Worm (Caenorhabditis elegans) whole organism, L4 larva: Measurements from ENCODE around the gene srd-15.

ENCODE experiments used
- F26F4.8 ChIP-seq: fragments of 200-800 bp; sonication (Bioruptor generic); conservative IDR thresholded peaks from 2 replicates; pipeline ENCODE4 v1.3.6; 2022; ENCODE audit warnings: missing genetic modification characterization, missing compliant biosample characterization
- F44E2.7 ChIP-seq: fragments of 200-800 bp; sonication (Bioruptor generic); IDR thresholded peaks from 2 replicates; pipeline ENCODE4 v2.1.2; 2022; ENCODE audit warnings: missing genetic modification characterization, missing compliant biosample characterization
- F49E8.2 ChIP-seq: sonication (generic microtip); optimal IDR thresholded peaks from 2 replicates; lab custom pipeline; 2016; ENCODE audit warnings: missing compliant biosample characterization, mild to moderate bottlenecking, missing genetic modification characterization, borderline replicate concordance
- ZK337.2 ChIP-seq: fragments of 200-800 bp; sonication (Bioruptor generic); IDR thresholded peaks from 2 replicates; pipeline ENCODE4 v1.3.6; 2022; ENCODE audit warnings: missing genetic modification reagents, missing genetic modification characterization, missing compliant biosample characterization
- ZK546.5 ChIP-seq, 2 experiments: sonication (generic microtip); optimal IDR thresholded peaks; 2 replicates each; lab custom pipeline; 2017; ENCODE audit warnings: missing biosample characterization in 2 of 2, missing genetic modification characterization in 2 of 2
- ceh-28 ChIP-seq: fragments of 150-350 bp; optimal IDR thresholded peaks from 2 replicates; lab custom pipeline; 2014; ENCODE audit warnings: missing biosample characterization, missing genetic modification reagents, missing genetic modification characterization
- ceh-62 ChIP-seq: sonication (generic microtip); optimal IDR thresholded peaks from 2 replicates; lab custom pipeline; 2017; ENCODE audit warnings: missing biosample characterization, missing genetic modification characterization
- ces-1 ChIP-seq: fragments of 150-350 bp; sonication (generic microtip); optimal IDR thresholded peaks from 4 replicates; lab custom pipeline; 2014; ENCODE audit warnings: missing biosample characterization, missing genetic modification reagents, missing genetic modification characterization
- dmd-8 ChIP-seq: fragments of 200-800 bp; sonication (Bioruptor generic); IDR thresholded peaks from 2 replicates; pipeline ENCODE4 v1.3.6; 2022; ENCODE audit warnings: missing genetic modification characterization, missing compliant biosample characterization
- dmd-9 ChIP-seq: fragments of 200-800 bp; sonication (Bioruptor generic); IDR thresholded peaks from 2 replicates; pipeline ENCODE4 v1.3.6; 2022; ENCODE audit warnings: missing genetic modification reagents, missing genetic modification characterization, missing compliant biosample characterization
- dpl-1 ChIP-seq: fragments of 150-350 bp; optimal IDR thresholded peaks from 2 replicates; lab custom pipeline; 2014; ENCODE audit warnings: missing biosample characterization, missing genetic modification reagents, missing genetic modification characterization
- gei-8 ChIP-seq: fragments of 200-800 bp; sonication (Bioruptor generic); optimal IDR thresholded peaks from 2 replicates; lab custom pipeline; 2018; ENCODE audit warnings: mild to moderate bottlenecking, missing genetic modification characterization, missing compliant biosample characterization
- hlh-11 ChIP-seq: fragments of 200-800 bp; sonication (Bioruptor generic); optimal IDR thresholded peaks from 2 replicates; lab custom pipeline; 2018; ENCODE audit warnings: mild to moderate bottlenecking, missing genetic modification characterization, missing compliant biosample characterization
- jun-1 ChIP-seq: fragments of 150-350 bp; optimal IDR thresholded peaks from 2 replicates; lab custom pipeline; 2014; ENCODE audit warnings: missing biosample characterization, missing genetic modification reagents, missing genetic modification characterization
- lim-7 ChIP-seq: fragments of 200-800 bp; sonication (Bioruptor generic); IDR thresholded peaks from 2 replicates; pipeline ENCODE4 v1.3.6; 2022; ENCODE audit warnings: missing genetic modification characterization, missing compliant biosample characterization
- lin-29 ChIP-seq: fragments of 200-800 bp; sonication (Bioruptor generic); IDR thresholded peaks from 2 replicates; pipeline ENCODE4 v1.3.6; 2022; ENCODE audit warnings: missing genetic modification reagents, missing genetic modification characterization, missing compliant biosample characterization
- lin-39 ChIP-seq: fragments of 150-350 bp; optimal IDR thresholded peaks from 2 replicates; lab custom pipeline; 2014; ENCODE audit warnings: missing biosample characterization, missing genetic modification reagents, missing genetic modification characterization
- lsy-2 ChIP-seq, 2 experiments: fragments of 150-350 bp in 1 of 2; sonication (generic microtip) in 1 of 2; optimal IDR thresholded peaks; 2 replicates each; lab custom pipeline; 2014 to 2017; ENCODE audit warnings: missing biosample characterization in 2 of 2, missing genetic modification characterization in 2 of 2
- madf-9 ChIP-seq: fragments of 200-800 bp; sonication (Bioruptor generic); conservative IDR thresholded peaks from 2 replicates; pipeline ENCODE4 v1.3.6; 2022; ENCODE audit warnings: missing genetic modification reagents, missing genetic modification characterization, missing compliant biosample characterization
- mdl-1 ChIP-seq, 2 experiments: fragments of 150-350 bp in 1 of 2; sonication (generic microtip) in 1 of 2; optimal IDR thresholded peaks; 2 replicates each; lab custom pipeline; 2014 to 2017; ENCODE audit warnings: missing biosample characterization in 2 of 2, missing genetic modification characterization in 2 of 2
- mdt-29 ChIP-seq: fragments of 200-800 bp; sonication (Bioruptor generic); IDR thresholded peaks from 2 replicates; pipeline ENCODE4 v1.3.6; 2022; ENCODE audit warnings: missing genetic modification reagents, missing genetic modification characterization, missing compliant biosample characterization
- mes-2 ChIP-seq: sonication (generic microtip); optimal IDR thresholded peaks from 2 replicates; lab custom pipeline; 2016; ENCODE audit warnings: missing genotype, mild to moderate bottlenecking, missing genetic modification characterization, missing compliant biosample characterization; ENCODE audit not compliant: poor library complexity, severe bottlenecking
- nhr-111 ChIP-seq: fragments of 200-800 bp; sonication (Bioruptor generic); optimal IDR thresholded peaks from 2 replicates; lab custom pipeline; 2018; ENCODE audit warnings: mild to moderate bottlenecking, missing genetic modification characterization, missing compliant biosample characterization
- nhr-25 ChIP-seq: sonication (generic microtip); optimal IDR thresholded peaks from 2 replicates; lab custom pipeline; 2017; ENCODE audit warnings: missing genetic modification characterization, mild to moderate bottlenecking, missing compliant biosample characterization, antibody characterized with exemption, moderate library complexity, borderline replicate concordance; ENCODE audit not compliant: insufficient read depth
- nhr-48 ChIP-seq: sonication (generic microtip); optimal IDR thresholded peaks from 2 replicates; lab custom pipeline; 2016; ENCODE audit warnings: mild to moderate bottlenecking, missing genetic modification characterization, missing compliant biosample characterization
- nhr-77 ChIP-seq: fragments of 150-350 bp; optimal IDR thresholded peaks from 2 replicates; lab custom pipeline; 2014; ENCODE audit warnings: missing biosample characterization, missing genetic modification characterization
- pha-4 ChIP-seq, 2 experiments: fragments of 150-350 bp in 1 of 2; fragments of 200-800 bp in 1 of 2; sonication (Bioruptor generic) in 1 of 2; IDR thresholded peaks in 1 of 2; optimal IDR thresholded peaks in 1 of 2; 2 replicates each; pipeline versions ENCODE4 v1.3.6 to Lab custom; 2014 to 2022; ENCODE audit warnings: missing genetic modification characterization in 2 of 2, missing genetic modification reagents in 2 of 2, missing biosample characterization in 1 of 2, missing compliant biosample characterization in 1 of 2
- saeg-2 ChIP-seq: fragments of 200-800 bp; sonication (Bioruptor generic); IDR thresholded peaks from 2 replicates; pipeline ENCODE4 v1.3.6; 2022; ENCODE audit warnings: missing genetic modification reagents, missing genetic modification characterization, missing compliant biosample characterization
- sdz-12 ChIP-seq: fragments of 200-800 bp; sonication (Bioruptor generic); optimal IDR thresholded peaks from 2 replicates; lab custom pipeline; 2018; ENCODE audit warnings: mild to moderate bottlenecking, missing genetic modification characterization, missing compliant biosample characterization
- set-16 ChIP-seq: fragments of 200-800 bp; sonication (Bioruptor generic); IDR thresholded peaks from 2 replicates; pipeline ENCODE4 v1.3.6; 2022; ENCODE audit warnings: missing genetic modification reagents, missing genetic modification characterization, missing compliant biosample characterization
- skn-1 ChIP-seq: fragments of 150-350 bp; optimal IDR thresholded peaks from 2 replicates; lab custom pipeline; 2014; ENCODE audit warnings: missing biosample characterization, missing genetic modification characterization
- snpc-1.2 ChIP-seq: fragments of 200-800 bp; sonication (Bioruptor generic); IDR thresholded peaks from 2 replicates; pipeline ENCODE4 v1.3.6; 2022; ENCODE audit warnings: missing genetic modification reagents, missing genetic modification characterization, missing compliant biosample characterization
- tag-97 ChIP-seq: fragments of 200-800 bp; sonication (Bioruptor generic); IDR thresholded peaks from 2 replicates; pipeline ENCODE4 v1.3.6; 2022; ENCODE audit warnings: missing genetic modification characterization, missing compliant biosample characterization
- unc-62 ChIP-seq, 3 experiments: fragments of 150-350 bp in 1 of 3; sonication (generic microtip); optimal IDR thresholded peaks in 2 of 3; peaks in 1 of 3; 1 replicate in 1 of 3; 2 replicates in 2 of 3; lab custom pipeline; 2014 to 2017; ENCODE audit warnings: missing biosample characterization in 3 of 3, missing genetic modification characterization in 3 of 3, missing genetic modification reagents in 3 of 3, missing genotype in 1 of 3
- vab-7 ChIP-seq: fragments of 200-800 bp; sonication (Bioruptor generic); IDR thresholded peaks from 2 replicates; pipeline ENCODE4 v1.3.6; 2022; ENCODE audit warnings: missing genetic modification reagents, missing genetic modification characterization, missing compliant biosample characterization
- zfp-2 ChIP-seq: sonication (generic microtip); optimal IDR thresholded peaks from 2 replicates; lab custom pipeline; 2016; ENCODE audit warnings: mild to moderate bottlenecking, missing genetic modification characterization, missing compliant biosample characterization
- ztf-7 ChIP-seq: fragments of 150-350 bp; optimal IDR thresholded peaks from 2 replicates; lab custom pipeline; 2014; ENCODE audit warnings: missing biosample characterization, missing genetic modification characterization

The srd-15 gene

ce11 chrV:5917707-5918106, 11.6 kb upstream of the srd-15 start, which contains the start of gene lrpr-1 (continued):
- TF ChIP-seq mdl-1 (tag; optimal IDR thresholded peaks at IDR 0.05; lab: Kevin White, UChicago) (no peak), pha-4 (GFP tag; IDR thresholded peaks at IDR 0.05; lab: Robert Waterston, UW) (no peak), pha-4 (tag; optimal IDR thresholded peaks at IDR 0.05; lab: Kevin White, UChicago) (no peak), ceh-28 (no peak), gei-8 (GFP tag; lab: Kevin White, UChicago) (no peak), F44E2.7 (GFP tag; lab: Robert Waterston, UW) (no peak), mes-2 (peak; percentile 99), snpc-1.2 (GFP tag; lab: Robert Waterston, UW) (no peak), ceh-62 (tag; lab: Kevin White, UChicago) (no peak), mdt-29 (GFP tag; lab: Robert Waterston, UW) (0 out of 2 replicates have a peak, but pooled peaks have one; percentile 23)

- peak in 1 of 2 experiments; percentile 90 for TF ChIP-seq unc-62 (GFP tag; optimal IDR thresholded peaks at IDR 0.05 in 1 of 2; lab: Kevin White, UChicago)
- TF ChIP-seq unc-62 (tag; optimal IDR thresholded peaks at IDR 0.05; lab: Kevin White, UChicago) = no peak
- no peak for TF ChIP-seq jun-1 (tag; lab: Kevin White, UChicago)
- TF ChIP-seq, all 104 proteins: peak for 1
Observed at ce11 chrV:5916862-5917261, 10.7 kb upstream of the srd-15 start.

ce11 chrV:5912426-5912825, 6.3 kb upstream of the srd-15 start, which contains the start of gene C04E6.13:
C04E6.13 (plus strand) TSS chrV:5912726.
- TF ChIP-seq nhr-77 (tag; lab: Kevin White, UChicago) (no peak), dmd-9 (GFP tag; lab: Robert Waterston, UW) (no peak), vab-7 (GFP tag; lab: Robert Waterston, UW) (no peak), unc-62 (GFP tag; optimal IDR thresholded peaks at IDR 0.05 in 1 of 2; lab: Kevin White, UChicago) (peak in 1 of 2 experiments; percentile 15), unc-62 (tag; optimal IDR thresholded peaks at IDR 0.05; lab: Kevin White, UChicago) (no peak), F26F4.8 (GFP tag; lab: Robert Waterston, UW) (no peak), saeg-2 (GFP tag; lab: Robert Waterston, UW) (no peak), nhr-25 (tag; lab: Kevin White, UChicago) (no peak)

ce11 chrV:5907090-5907489, 938 bp upstream of the srd-15 start, which contains the start of gene C04E6.4:
C04E6.4 (plus strand) TSS chrV:5907390.
- TF ChIP-seq zfp-2 (tag; lab: Kevin White, UChicago) (no peak), nhr-48 (tag; lab: Kevin White, UChicago) (no peak)

ce11 chrV:5901833-5902232, 4.3 kb downstream of the srd-15 start, which contains the start of gene C04E6.5:
C04E6.5 (plus strand) TSS chrV:5902133.
- TF ChIP-seq madf-9 (GFP tag; lab: Robert Waterston, UW) (no peak), ZK546.5 (tag; optimal IDR thresholded peaks at IDR 0.05; lab: Kevin White, UChicago) (no peak), ztf-7 (tag; lab: Kevin White, UChicago) (no peak), nhr-111 (GFP tag; lab: Kevin White, UChicago) (no peak), ces-1 (GFP tag; lab: Kevin White, UChicago) (no peak)

ce11 chrV:5899940-5900339, 6.2 kb downstream of the srd-15 start, which contains the start of gene srd-16:
srd-16 (minus strand) TSS chrV:5900040.
- TF ChIP-seq dmd-8 (GFP tag; lab: Robert Waterston, UW) (no peak), F49E8.2 (tag; lab: Kevin White, UChicago) (no peak), lin-29 (GFP tag; lab: Robert Waterston, UW) (no peak), lim-7 (GFP tag; lab: Robert Waterston, UW) (no peak), set-16 (no peak), hlh-11 (tag; lab: Kevin White, UChicago) (no peak), sdz-12 (GFP tag; lab: Kevin White, UChicago) (no peak), ZK337.2 (GFP tag; lab: Robert Waterston, UW) (no peak), skn-1 (tag; lab: Kevin White, UChicago) (no peak), lsy-2 (tag; optimal IDR thresholded peaks at IDR 0.05; lab: Kevin White, UChicago) (no peak), lin-39 (tag; lab: Kevin White, UChicago) (no peak), F44E2.7 (GFP tag; lab: Robert Waterston, UW) (no peak), pha-4 (GFP tag; IDR thresholded peaks at IDR 0.05; lab: Robert Waterston, UW) (no peak), pha-4 (tag; optimal IDR thresholded peaks at IDR 0.05; lab: Kevin White, UChicago) (no peak), dpl-1 (GFP tag; lab: Kevin White, UChicago) (no peak), vab-7 (GFP tag; lab: Robert Waterston, UW) (no peak), tag-97 (GFP tag; lab: Robert Waterston, UW) (no peak)
